Fruit fly (Drosophila melanogaster) whole organism, embryonic: ENCODE data around the gene His3.3A.

Experiments used
- Aef1 ChIP-seq: fragments of 200-800 bp; sonication (Bioruptor generic); IDR thresholded peaks from 3 replicates; pipeline ENCODE4 v1.3.6; 2022; ENCODE audit warnings: missing biosample characterization, missing genetic modification characterization
- B-H1 ChIP-seq: fragments of 200-800 bp; sonication (Bioruptor generic); IDR thresholded peaks from 3 replicates; pipeline ENCODE4 v1.3.6; 2022; ENCODE audit warnings: missing biosample characterization, missing genetic modification characterization
- Bgb ChIP-seq: fragments of 200-800 bp; sonication (Bioruptor generic); IDR thresholded peaks from 2 replicates; pipeline ENCODE4 v1.3.6; 2022; ENCODE audit warnings: missing biosample characterization, missing genetic modification characterization; ENCODE audit not compliant: partially characterized antibody
- CG10267 ChIP-seq: fragments of 200-800 bp; sonication (Bioruptor generic); optimal IDR thresholded peaks from 2 replicates; lab custom pipeline; 2018; ENCODE audit warnings: missing biosample characterization, mild to moderate bottlenecking, missing genetic modification characterization, moderate library complexity
- CG10321 ChIP-seq: fragments of 200-800 bp; sonication (Bioruptor generic); IDR thresholded peaks from 2 replicates; pipeline ENCODE4 v1.3.6; 2022; ENCODE audit warnings: missing biosample characterization, missing genetic modification characterization
- CG11085 ChIP-seq: fragments of 200-800 bp; sonication (Bioruptor generic); IDR thresholded peaks from 2 replicates; pipeline ENCODE4 v1.3.6; 2022; ENCODE audit warnings: missing biosample characterization, missing genetic modification characterization
- CG11504 ChIP-seq: fragments of 200-800 bp; sonication (Bioruptor generic); optimal IDR thresholded peaks from 3 replicates; lab custom pipeline; 2019; ENCODE audit warnings: missing biosample characterization, mild to moderate bottlenecking, missing genetic modification characterization, moderate library complexity
- CG11560 ChIP-seq: fragments of 200-800 bp; sonication (Bioruptor generic); IDR thresholded peaks from 3 replicates; pipeline ENCODE4 v1.3.6; 2022; ENCODE audit warnings: missing biosample characterization, missing genetic modification characterization
- CG12219 ChIP-seq: fragments of 200-800 bp; sonication (Bioruptor generic); optimal IDR thresholded peaks from 3 replicates; lab custom pipeline; 2018; ENCODE audit warnings: missing biosample characterization, mild to moderate bottlenecking, missing genetic modification characterization
- CG12391 ChIP-seq: fragments of 200-800 bp; sonication (Bioruptor generic); optimal IDR thresholded peaks from 3 replicates; lab custom pipeline; 2018; ENCODE audit warnings: missing biosample characterization, mild to moderate bottlenecking, missing genetic modification characterization, moderate library complexity
- CG13775 ChIP-seq: fragments of 200-800 bp; sonication (Bioruptor generic); optimal IDR thresholded peaks from 3 replicates; lab custom pipeline; 2017; ENCODE audit warnings: missing biosample characterization, mild to moderate bottlenecking, missing genetic modification characterization
- CG14965 ChIP-seq: fragments of 200-800 bp; sonication (Bioruptor generic); optimal IDR thresholded peaks from 2 replicates; lab custom pipeline; 2016; ENCODE audit warnings: missing biosample characterization, missing genetic modification characterization, borderline replicate concordance
- CG2120 ChIP-seq: fragments of 200-800 bp; sonication (Bioruptor generic); optimal IDR thresholded peaks from 3 replicates; lab custom pipeline; 2016; ENCODE audit warnings: missing biosample characterization, missing genetic modification characterization
- CG2202 ChIP-seq: fragments of 200-800 bp; sonication (Bioruptor generic); optimal IDR thresholded peaks from 2 replicates; lab custom pipeline; 2018; ENCODE audit warnings: missing biosample characterization, mild to moderate bottlenecking, missing genetic modification characterization
- CG30431 ChIP-seq: fragments of 200-800 bp; sonication (Bioruptor generic); optimal IDR thresholded peaks from 2 replicates; lab custom pipeline; 2017; ENCODE audit warnings: missing biosample characterization, missing genetic modification characterization
- CG31365 ChIP-seq: fragments of 200-800 bp; sonication (Bioruptor generic); optimal IDR thresholded peaks from 2 replicates; lab custom pipeline; 2018; ENCODE audit warnings: missing biosample characterization, mild to moderate bottlenecking, missing genetic modification characterization
- CG31388 ChIP-seq: fragments of 200-800 bp; sonication (Bioruptor generic); optimal IDR thresholded peaks from 2 replicates; lab custom pipeline; 2016; ENCODE audit warnings: missing biosample characterization, missing genetic modification characterization
- CG3281 ChIP-seq: fragments of 200-800 bp; sonication (Bioruptor generic); optimal IDR thresholded peaks from 3 replicates; lab custom pipeline; 2017; ENCODE audit warnings: missing biosample characterization, mild to moderate bottlenecking, missing genetic modification characterization
- CG3407 ChIP-seq: fragments of 200-800 bp; sonication (Bioruptor generic); optimal IDR thresholded peaks from 2 replicates; lab custom pipeline; 2018; ENCODE audit warnings: missing biosample characterization, mild to moderate bottlenecking, missing genetic modification characterization
- CG3726 ChIP-seq: fragments of 200-800 bp; sonication (Bioruptor generic); IDR thresholded peaks from 3 replicates; pipeline ENCODE4, ENCODE4 v1.3.6; 2022; ENCODE audit warnings: missing biosample characterization, missing genetic modification characterization
- CG7372 ChIP-seq: fragments of 200-800 bp; sonication (Bioruptor generic); IDR thresholded peaks from 2 replicates; pipeline ENCODE4 v1.3.6; 2022; ENCODE audit warnings: missing biosample characterization, missing genetic modification characterization
- CG8359 ChIP-seq: fragments of 200-800 bp; sonication (Bioruptor generic); optimal IDR thresholded peaks from 2 replicates; lab custom pipeline; 2017; ENCODE audit warnings: missing biosample characterization, mild to moderate bottlenecking, missing genetic modification characterization, borderline replicate concordance
- CG8944 ChIP-seq: fragments of 200-800 bp; sonication (Bioruptor generic); optimal IDR thresholded peaks from 3 replicates; lab custom pipeline; 2016; ENCODE audit warnings: missing biosample characterization, missing genetic modification characterization
- Fer2 ChIP-seq: fragments of 200-800 bp; sonication (Bioruptor generic); optimal IDR thresholded peaks from 2 replicates; lab custom pipeline; 2018; ENCODE audit warnings: missing biosample characterization, mild to moderate bottlenecking, missing genetic modification characterization, moderate library complexity
- GATAe ChIP-seq: fragments of 200-800 bp; sonication (Bioruptor generic); conservative IDR thresholded peaks from 2 replicates; pipeline ENCODE4 v1.3.6; 2022; ENCODE audit warnings: missing biosample characterization, missing genetic modification characterization
- Hmx ChIP-seq: fragments of 200-800 bp; sonication (Bioruptor generic); optimal IDR thresholded peaks from 2 replicates; lab custom pipeline; 2016; ENCODE audit warnings: missing biosample characterization, missing genetic modification characterization
- Kr ChIP-seq: fragments of 200-800 bp; sonication (Bioruptor generic); optimal IDR thresholded peaks from 2 replicates; lab custom pipeline; 2017; ENCODE audit warnings: missing biosample characterization, mild to moderate bottlenecking, missing genetic modification characterization
- MBD-R2 ChIP-seq: fragments of 200-800 bp; sonication (Bioruptor generic); IDR thresholded peaks from 2 replicates; pipeline ENCODE4 v1.3.6; 2022; ENCODE audit warnings: missing biosample characterization, missing genetic modification characterization
- Mrtf ChIP-seq: fragments of 200-800 bp; sonication (Bioruptor generic); IDR thresholded peaks from 3 replicates; pipeline ENCODE4 v1.3.6; 2022; ENCODE audit warnings: missing biosample characterization, missing genetic modification characterization
- Nf-YA ChIP-seq: fragments of 200-800 bp; sonication (Bioruptor generic); IDR thresholded peaks from 2 replicates; pipeline ENCODE4 v1.3.6; 2022; ENCODE audit warnings: missing biosample characterization, missing genetic modification characterization
- Oli ChIP-seq: fragments of 200-800 bp; sonication (Bioruptor generic); optimal IDR thresholded peaks from 2 replicates; lab custom pipeline; 2018; ENCODE audit warnings: missing biosample characterization, mild to moderate bottlenecking, missing genetic modification characterization, moderate library complexity
- Rfx ChIP-seq: fragments of 200-800 bp; sonication (Bioruptor generic); IDR thresholded peaks from 2 replicates; pipeline ENCODE4 v1.3.6; 2022; ENCODE audit warnings: missing biosample characterization, missing genetic modification characterization
- Sry-β ChIP-seq: fragments of 200-800 bp; sonication (Bioruptor generic); optimal IDR thresholded peaks from 2 replicates; lab custom pipeline; 2018; ENCODE audit warnings: missing biosample characterization, mild to moderate bottlenecking, missing genetic modification characterization, moderate library complexity
- Usf ChIP-seq: fragments of 200-800 bp; sonication (Bioruptor generic); optimal IDR thresholded peaks from 2 replicates; lab custom pipeline; 2017; ENCODE audit warnings: missing genotype, missing biosample characterization, missing genetic modification characterization
- al ChIP-seq: fragments of 200-800 bp; sonication (Bioruptor generic); IDR thresholded peaks from 2 replicates; pipeline ENCODE4 v1.3.6; 2022; ENCODE audit warnings: missing biosample characterization, missing genetic modification characterization
- az2 ChIP-seq: fragments of 200-800 bp; sonication (Bioruptor generic); optimal IDR thresholded peaks from 3 replicates; lab custom pipeline; 2016; ENCODE audit warnings: missing biosample characterization, missing genetic modification characterization
- bigmax ChIP-seq: fragments of 200-800 bp; sonication (Bioruptor generic); optimal IDR thresholded peaks from 2 replicates; lab custom pipeline; 2018; ENCODE audit warnings: missing biosample characterization, mild to moderate bottlenecking, missing genetic modification characterization
- br ChIP-seq: fragments of >200 bp; optimal IDR thresholded peaks from 2 replicates; lab custom pipeline; 2017
- cas ChIP-seq: fragments of 200-800 bp; sonication (Bioruptor generic); IDR thresholded peaks from 2 replicates; pipeline ENCODE4 v1.3.6; 2022; ENCODE audit warnings: missing biosample characterization, missing genetic modification characterization
- dysf ChIP-seq: fragments of 200-800 bp; sonication (Bioruptor generic); IDR thresholded peaks from 3 replicates; pipeline ENCODE4 v1.3.6; 2022; ENCODE audit warnings: missing biosample characterization, missing genetic modification characterization
- emc ChIP-seq: fragments of 200-800 bp; sonication (Bioruptor generic); optimal IDR thresholded peaks from 2 replicates; lab custom pipeline; 2016; ENCODE audit warnings: missing biosample characterization, missing genetic modification characterization
- esg ChIP-seq: fragments of 200-800 bp; sonication (Bioruptor generic); conservative IDR thresholded peaks from 2 replicates; pipeline ENCODE4 v1.3.6; 2022; ENCODE audit warnings: missing biosample characterization, missing genetic modification characterization
- gce ChIP-seq: fragments of 200-800 bp; sonication (Bioruptor generic); IDR thresholded peaks from 3 replicates; pipeline ENCODE4 v1.3.6; 2022; ENCODE audit warnings: missing biosample characterization, missing genetic modification characterization
- gcm2 ChIP-seq: fragments of 200-800 bp; sonication (Bioruptor generic); optimal IDR thresholded peaks from 2 replicates; lab custom pipeline; 2016; ENCODE audit warnings: missing biosample characterization, missing genetic modification characterization
- ind ChIP-seq: fragments of 200-800 bp; sonication (Bioruptor generic); optimal IDR thresholded peaks from 3 replicates; lab custom pipeline; 2016; ENCODE audit warnings: missing biosample characterization, missing genetic modification characterization
- nerfin-1 ChIP-seq: fragments of 200-800 bp; sonication (Bioruptor generic); optimal IDR thresholded peaks from 3 replicates; lab custom pipeline; 2019; ENCODE audit warnings: missing biosample characterization, mild to moderate bottlenecking, missing genetic modification characterization, moderate library complexity
- psq ChIP-seq: fragments of 200-800 bp; sonication (Bioruptor generic); optimal IDR thresholded peaks from 2 replicates; lab custom pipeline; 2017; ENCODE audit warnings: missing biosample characterization, missing genetic modification characterization
- sc ChIP-seq, 3 experiments: fragments of >200 bp in 2 of 3; fragments of 200-800 bp in 1 of 3; sonication (Bioruptor generic) in 1 of 3; optimal IDR thresholded peaks; 2 replicates in 2 of 3; 3 replicates in 1 of 3; lab custom pipeline; 2017; ENCODE audit warnings: mild to moderate bottlenecking in 1 of 3, missing biosample characterization in 1 of 3, missing genetic modification characterization in 1 of 3, missing genetic modification reagents in 1 of 3
- schlank ChIP-seq: fragments of 200-800 bp; sonication (Bioruptor generic); optimal IDR thresholded peaks from 2 replicates; lab custom pipeline; 2018; ENCODE audit warnings: missing biosample characterization, mild to moderate bottlenecking, missing genetic modification characterization
- slou ChIP-seq: fragments of 200-800 bp; sonication (Bioruptor generic); optimal IDR thresholded peaks from 3 replicates; lab custom pipeline; 2016; ENCODE audit warnings: missing biosample characterization, missing genetic modification characterization
- zen ChIP-seq: fragments of 200-800 bp; sonication (Bioruptor generic); optimal IDR thresholded peaks from 3 replicates; lab custom pipeline; 2018; ENCODE audit warnings: missing biosample characterization, mild to moderate bottlenecking, missing genetic modification characterization, moderate library complexity
- zfh2 ChIP-seq: fragments of 200-800 bp; sonication (Bioruptor generic); optimal IDR thresholded peaks from 2 replicates; lab custom pipeline; 2016; ENCODE audit warnings: missing biosample characterization, missing genetic modification characterization

Gene His3.3A

DNA sequence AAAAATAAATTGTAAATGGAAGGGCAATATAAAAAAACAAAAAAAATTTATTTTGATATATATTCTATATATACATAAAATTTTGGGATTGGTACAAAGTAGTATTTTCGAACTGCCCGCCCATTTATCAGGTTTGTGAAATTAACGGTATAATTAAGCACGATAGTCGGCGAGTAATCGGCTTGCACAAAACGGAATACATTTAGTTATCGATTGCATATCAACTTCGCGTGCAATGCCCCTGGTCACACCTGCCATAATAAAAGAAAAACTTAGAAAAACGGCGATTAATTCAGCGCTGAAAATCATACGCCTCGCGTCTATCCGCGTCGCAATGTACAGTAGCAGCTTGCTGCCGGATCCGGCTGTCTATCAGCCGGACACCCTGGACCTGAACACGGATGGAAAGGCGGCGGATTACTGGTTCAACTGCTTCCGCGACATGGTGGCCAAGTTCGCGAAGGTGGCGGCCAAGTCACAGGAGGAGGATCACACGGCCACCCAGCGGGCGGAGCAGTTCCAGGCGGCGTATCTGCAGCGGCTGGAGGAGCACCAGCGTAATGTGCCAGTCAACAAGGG is 39.0 kb downstream of the His3.3A start, which contains the start of gene CG5828 (continued):
- TF ChIP-seq CG11560 (tag; lab: Robert Waterston, UW) (no peak), esg (GFP tag; lab: Robert Waterston, UW) (no peak), cas (GFP tag; lab: Robert Waterston, UW) (no peak), Fer2 (no peak), CG7372 (GFP tag; lab: Robert Waterston, UW) (no peak), CG11504 (peak; percentile 22), Hmx (GFP tag; lab: Kevin White, UChicago) (no peak), sc (optimal IDR thresholded peaks at IDR 0.05; lab: Kevin White, UChicago) (no peak), sc (GFP tag; optimal IDR thresholded peaks at IDR 0.05; lab: Kevin White, UChicago) (no peak), slou (no peak), CG2120 (GFP tag; lab: Kevin White, UChicago) (no peak), CG12391 (tag; lab: Kevin White, UChicago) (peak; percentile 27), CG12219 (GFP tag; lab: Kevin White, UChicago) (no peak), Rfx (GFP tag; lab: Robert Waterston, UW) (no peak), GATAe (GFP tag; lab: Robert Waterston, UW) (no peak), Sry-β (no peak), zen (tag; lab: Kevin White, UChicago) (no peak), zfh2 (no peak), ind (no peak), CG10267 (no peak), schlank (tag; lab: Kevin White, UChicago) (no peak), CG8944 (GFP tag; lab: Kevin White, UChicago) (no peak), CG3281 (GFP tag; lab: Kevin White, UChicago) (no peak), CG14965 (no peak), psq (no peak), CG2202 (tag; lab: Kevin White, UChicago) (no peak), nerfin-1 (tag; lab: Kevin White, UChicago) (no peak), MBD-R2 (GFP tag; lab: Robert Waterston, UW) (peak; percentile 58), CG31388 (GFP tag; lab: Kevin White, UChicago) (no peak), Bgb (GFP tag; lab: Robert Waterston, UW) (peak; percentile 64), Mrtf (GFP tag; lab: Robert Waterston, UW) (no peak), CG13775 (no peak), gcm2 (GFP tag; lab: Kevin White, UChicago) (no peak), CG3407 (GFP tag; lab: Kevin White, UChicago) (no peak), CG3726 (GFP tag; lab: Robert Waterston, UW) (no peak), CG31365 (no peak), Oli (tag; lab: Kevin White, UChicago) (no peak), emc (no peak), al (no peak), Aef1 (GFP tag; lab: Robert Waterston, UW) (no peak), CG11085 (GFP tag; lab: Robert Waterston, UW) (no peak), B-H1 (no peak), Kr (GFP tag; lab: Kevin White, UChicago) (no peak), CG30431 (GFP tag; lab: Kevin White, UChicago) (no peak), gce (no peak), Usf (no peak), CG10321 (GFP tag; lab: Robert Waterston, UW) (no peak), bigmax (no peak), br (no peak), Nf-YA (GFP tag; lab: Robert Waterston, UW) (no peak), az2 (GFP tag; lab: Kevin White, UChicago) (no peak), CG8359 (GFP tag; lab: Kevin White, UChicago) (no peak), dysf (no peak)
